Fruit fly (Drosophila melanogaster) whole organism, embryonic: ENCODE measurements around the gene Appl.

Experiments used
- Antp ChIP-seq: fragments of 200-800 bp; sonication (Bioruptor generic); optimal IDR thresholded peaks from 3 replicates; lab custom pipeline; 2016; ENCODE audit warnings: missing biosample characterization, missing genetic modification characterization
- Atf6 ChIP-seq: fragments of 200-800 bp; sonication (Bioruptor generic); IDR thresholded peaks from 2 replicates; pipeline ENCODE4 v1.3.6; 2022; ENCODE audit warnings: missing biosample characterization, missing genetic modification characterization
- BEAF-32 ChIP-seq: fragments of 200-800 bp; sonication (Bioruptor generic); optimal IDR thresholded peaks from 3 replicates; lab custom pipeline; 2017; ENCODE audit warnings: missing biosample characterization, missing genetic modification characterization, mild to moderate bottlenecking, moderate library complexity, missing genetic modification reagents
- Bgb ChIP-seq: fragments of 200-800 bp; sonication (Bioruptor generic); IDR thresholded peaks from 2 replicates; pipeline ENCODE4 v1.3.6; 2022; ENCODE audit warnings: missing biosample characterization, missing genetic modification characterization; ENCODE audit not compliant: partially characterized antibody
- Bteb2 ChIP-seq: fragments of 200-800 bp; sonication (Bioruptor generic); optimal IDR thresholded peaks from 2 replicates; lab custom pipeline; 2016; ENCODE audit warnings: missing biosample characterization, missing genetic modification characterization
- CG10654 ChIP-seq: fragments of 200-800 bp; sonication (Bioruptor generic); optimal IDR thresholded peaks from 2 replicates; lab custom pipeline; 2016; ENCODE audit warnings: missing biosample characterization, missing genetic modification characterization
- CG12104 ChIP-seq: fragments of 200-800 bp; sonication (Bioruptor generic); optimal IDR thresholded peaks from 3 replicates; lab custom pipeline; 2016; ENCODE audit warnings: missing biosample characterization, missing genetic modification characterization
- CG12299 ChIP-seq: fragments of 200-800 bp; sonication (Bioruptor generic); optimal IDR thresholded peaks from 2 replicates; lab custom pipeline; 2018; ENCODE audit warnings: missing biosample characterization, mild to moderate bottlenecking, missing genetic modification characterization
- CG13775 ChIP-seq: fragments of 200-800 bp; sonication (Bioruptor generic); optimal IDR thresholded peaks from 3 replicates; lab custom pipeline; 2017; ENCODE audit warnings: missing biosample characterization, mild to moderate bottlenecking, missing genetic modification characterization
- CG15479 ChIP-seq: fragments of 200-800 bp; sonication (Bioruptor generic); optimal IDR thresholded peaks from 3 replicates; lab custom pipeline; 2019; ENCODE audit warnings: missing biosample characterization, mild to moderate bottlenecking, missing genetic modification characterization, moderate library complexity
- CG15514 ChIP-seq: fragments of 200-800 bp; sonication (Bioruptor generic); optimal IDR thresholded peaks from 3 replicates; lab custom pipeline; 2017; ENCODE audit warnings: missing biosample characterization, missing genetic modification characterization, mild to moderate bottlenecking, moderate library complexity, missing genetic modification reagents
- CG17802 ChIP-seq: fragments of 200-800 bp; sonication (Bioruptor generic); optimal IDR thresholded peaks from 2 replicates; lab custom pipeline; 2018; ENCODE audit warnings: missing biosample characterization, mild to moderate bottlenecking, missing genetic modification characterization, moderate library complexity
- CG2116 ChIP-seq: fragments of 200-800 bp; sonication (Bioruptor generic); optimal IDR thresholded peaks from 3 replicates; lab custom pipeline; 2018; ENCODE audit warnings: missing biosample characterization, mild to moderate bottlenecking, missing genetic modification characterization
- CG2120 ChIP-seq: fragments of 200-800 bp; sonication (Bioruptor generic); optimal IDR thresholded peaks from 3 replicates; lab custom pipeline; 2016; ENCODE audit warnings: missing biosample characterization, missing genetic modification characterization
- CG2129 ChIP-seq: fragments of 200-800 bp; sonication (Bioruptor generic); IDR thresholded peaks from 2 replicates; pipeline ENCODE4 v1.3.6; 2022; ENCODE audit warnings: missing biosample characterization, missing genetic modification characterization; ENCODE audit not compliant: partially characterized antibody
- CG2712 ChIP-seq: fragments of 200-800 bp; optimal IDR thresholded peaks from 3 replicates; lab custom pipeline; 2019; ENCODE audit warnings: missing biosample characterization, mild to moderate bottlenecking, missing genetic modification characterization, moderate library complexity
- CG3726 ChIP-seq: fragments of 200-800 bp; sonication (Bioruptor generic); IDR thresholded peaks from 3 replicates; pipeline ENCODE4, ENCODE4 v1.3.6; 2022; ENCODE audit warnings: missing biosample characterization, missing genetic modification characterization
- CG6813 ChIP-seq: fragments of 200-800 bp; sonication (Bioruptor generic); optimal IDR thresholded peaks from 2 replicates; lab custom pipeline; 2017; ENCODE audit warnings: missing biosample characterization, missing genetic modification characterization, mild to moderate bottlenecking, moderate library complexity, missing genetic modification reagents
- CG7987 ChIP-seq: fragments of 200-800 bp; sonication (Bioruptor generic); optimal IDR thresholded peaks from 2 replicates; lab custom pipeline; 2018; ENCODE audit warnings: missing biosample characterization, mild to moderate bottlenecking, missing genetic modification characterization, moderate library complexity
- CG9727 ChIP-seq: fragments of 200-800 bp; sonication (Bioruptor generic); optimal IDR thresholded peaks from 3 replicates; lab custom pipeline; 2017; ENCODE audit warnings: missing biosample characterization, mild to moderate bottlenecking, missing genetic modification characterization
- CkIIα-i1 ChIP-seq: fragments of 200-800 bp; sonication (Bioruptor generic); IDR thresholded peaks from 2 replicates; pipeline ENCODE4 v1.3.6; 2022; ENCODE audit warnings: missing biosample characterization, missing genetic modification characterization
- CoRest ChIP-seq: fragments of 200-800 bp; sonication (Bioruptor generic); optimal IDR thresholded peaks from 3 replicates; lab custom pipeline; 2018; ENCODE audit warnings: missing biosample characterization, mild to moderate bottlenecking, missing genetic modification characterization, moderate library complexity
- Dll ChIP-seq: fragments of 200-800 bp; sonication (Bioruptor generic); IDR thresholded peaks from 4 replicates; pipeline ENCODE4 v1.3.6; 2022; ENCODE audit warnings: missing biosample characterization, missing genetic modification characterization; ENCODE audit not compliant: partially characterized antibody
- Dp ChIP-seq: fragments of 200-800 bp; sonication (Bioruptor generic); optimal IDR thresholded peaks from 2 replicates; lab custom pipeline; 2018; ENCODE audit warnings: missing biosample characterization, mild to moderate bottlenecking, missing genetic modification characterization, moderate library complexity
- Dref ChIP-seq: fragments of 200-800 bp; sonication (Bioruptor generic); IDR thresholded peaks from 2 replicates; pipeline ENCODE4 v1.3.6; 2022; ENCODE audit warnings: missing biosample characterization, missing genetic modification characterization
- Ets65A ChIP-seq: fragments of 200-800 bp; sonication (Bioruptor generic); peaks from one replicate; lab custom pipeline; 2016; ENCODE audit warnings: missing biosample characterization, missing genetic modification characterization
- HmgZ ChIP-seq: fragments of 200-800 bp; sonication (Bioruptor generic); optimal IDR thresholded peaks from 2 replicates; lab custom pipeline; 2018; ENCODE audit warnings: missing biosample characterization, mild to moderate bottlenecking, missing genetic modification characterization
- Hmr ChIP-seq: fragments of 200-800 bp; sonication (Bioruptor generic); optimal IDR thresholded peaks from 3 replicates; lab custom pipeline; 2017; ENCODE audit warnings: mild to moderate bottlenecking, missing biosample characterization, missing genetic modification reagents, missing genetic modification characterization
- MBD-R2 ChIP-seq: fragments of 200-800 bp; sonication (Bioruptor generic); IDR thresholded peaks from 2 replicates; pipeline ENCODE4 v1.3.6; 2022; ENCODE audit warnings: missing biosample characterization, missing genetic modification characterization
- Nf-YC ChIP-seq: fragments of 200-800 bp; optimal IDR thresholded peaks from 3 replicates; lab custom pipeline; 2019; ENCODE audit warnings: missing biosample characterization, mild to moderate bottlenecking, missing genetic modification characterization, moderate library complexity
- Sry-δ ChIP-seq: fragments of 200-800 bp; sonication (Bioruptor generic); optimal IDR thresholded peaks from 2 replicates; lab custom pipeline; 2016; ENCODE audit warnings: missing biosample characterization, missing genetic modification characterization
- amos ChIP-seq: fragments of 200-800 bp; sonication (Bioruptor generic); IDR thresholded peaks from 2 replicates; pipeline ENCODE4 v1.3.6; 2022; ENCODE audit warnings: missing biosample characterization, missing genetic modification characterization; ENCODE audit not compliant: partially characterized antibody
- cwo ChIP-seq: fragments of 200-800 bp; sonication (Bioruptor generic); optimal IDR thresholded peaks from 3 replicates; lab custom pipeline; 2017; ENCODE audit warnings: missing biosample characterization, missing genetic modification characterization, mild to moderate bottlenecking, moderate library complexity, missing genetic modification reagents
- dm ChIP-seq: fragments of 200-800 bp; sonication (Bioruptor generic); optimal IDR thresholded peaks from 3 replicates; lab custom pipeline; 2016; ENCODE audit warnings: missing biosample characterization, missing genetic modification characterization
- dysf ChIP-seq: fragments of 200-800 bp; sonication (Bioruptor generic); IDR thresholded peaks from 3 replicates; pipeline ENCODE4 v1.3.6; 2022; ENCODE audit warnings: missing biosample characterization, missing genetic modification characterization
- gfzf ChIP-seq: fragments of 200-800 bp; sonication (Bioruptor generic); optimal IDR thresholded peaks from 2 replicates; lab custom pipeline; 2016; ENCODE audit warnings: missing biosample characterization, mild to moderate bottlenecking, missing genetic modification characterization, moderate library complexity
- hth ChIP-seq: fragments of >200 bp; optimal IDR thresholded peaks from 2 replicates; lab custom pipeline; 2017; ENCODE audit warnings: inconsistent platforms
- odd ChIP-seq: fragments of 200-800 bp; sonication (Bioruptor generic); optimal IDR thresholded peaks from 2 replicates; lab custom pipeline; 2017; ENCODE audit warnings: missing biosample characterization, mild to moderate bottlenecking, missing genetic modification characterization
- phol ChIP-seq: fragments of 200-800 bp; sonication (Bioruptor generic); optimal IDR thresholded peaks from 3 replicates; lab custom pipeline; 2018; ENCODE audit warnings: missing biosample characterization, mild to moderate bottlenecking, missing genetic modification characterization, moderate library complexity
- scrt ChIP-seq: fragments of 200-800 bp; sonication (Bioruptor generic); optimal IDR thresholded peaks from 2 replicates; lab custom pipeline; 2018; ENCODE audit warnings: missing biosample characterization, mild to moderate bottlenecking, missing genetic modification characterization, moderate library complexity
- shn ChIP-seq: fragments of 200-800 bp; sonication (Bioruptor generic); optimal IDR thresholded peaks from 3 replicates; lab custom pipeline; 2016; ENCODE audit warnings: missing biosample characterization, missing genetic modification characterization
- sqz ChIP-seq: fragments of 200-800 bp; sonication (Bioruptor generic); optimal IDR thresholded peaks from 3 replicates; lab custom pipeline; 2018; ENCODE audit warnings: missing biosample characterization, mild to moderate bottlenecking, missing genetic modification characterization
- unc-4 ChIP-seq: fragments of 200-800 bp; sonication (Bioruptor generic); IDR thresholded peaks from 2 replicates; pipeline ENCODE4 v1.3.6; 2022; ENCODE audit warnings: missing biosample characterization, missing genetic modification characterization; ENCODE audit not compliant: partially characterized antibody
- zfh1 ChIP-seq: fragments of 200-800 bp; sonication (Bioruptor generic); IDR thresholded peaks from 3 replicates; pipeline ENCODE4 v1.3.6; 2022; ENCODE audit warnings: missing biosample characterization, missing genetic modification characterization

Gene Appl

DNA sequence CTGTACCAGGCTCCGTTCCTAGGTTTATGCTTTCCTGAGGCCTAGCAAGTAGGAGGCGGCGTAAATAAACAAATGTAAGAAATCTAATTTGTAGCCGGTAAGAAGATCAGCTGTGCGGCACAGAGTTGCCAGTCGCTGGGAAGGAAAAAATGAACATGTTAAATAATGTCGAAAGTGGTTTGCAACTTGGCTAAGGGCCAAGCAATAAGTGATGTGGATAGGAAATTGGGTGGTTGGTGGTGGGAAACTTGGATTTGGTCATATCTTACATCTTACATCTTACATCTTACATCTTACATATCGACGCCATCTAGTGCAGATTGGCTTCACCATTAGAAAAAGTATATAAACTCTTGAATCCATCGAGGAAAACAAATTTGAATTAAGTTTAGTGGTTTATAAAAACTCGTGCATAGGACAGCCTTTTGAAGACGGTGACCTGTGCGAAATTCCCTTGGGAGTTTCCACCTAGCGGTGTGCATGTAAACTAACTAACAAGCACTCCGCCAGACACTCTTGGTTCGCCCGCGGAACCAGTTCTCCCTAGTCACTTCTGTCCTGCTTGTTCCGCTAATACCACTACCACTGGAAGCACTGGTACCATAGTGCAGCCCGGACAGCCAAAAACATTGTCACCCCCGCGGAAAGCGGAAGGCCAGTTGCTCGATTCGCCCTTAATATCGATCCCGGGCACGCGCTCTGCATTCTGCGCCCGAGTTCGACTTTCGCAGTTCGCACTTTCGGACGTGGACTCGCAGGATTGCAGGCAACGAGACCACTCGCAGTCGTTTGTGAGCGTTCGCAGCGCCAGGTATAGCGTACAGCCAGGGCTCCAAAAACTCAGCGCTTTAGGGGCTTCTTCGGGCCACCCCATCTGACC is at the start of gene Appl, which contains the start of gene CG4293 (continued):
- TF ChIP-seq odd (GFP tag; lab: Kevin White, UChicago) (no peak), phol (tag; lab: Kevin White, UChicago) (peak; percentile 51), Ets65A (GFP tag; lab: Kevin White, UChicago) (peak; percentile 81), scrt (GFP tag; lab: Kevin White, UChicago) (no peak), Sry-δ (GFP tag; lab: Kevin White, UChicago) (peak; percentile 53), CG12104 (no peak)

dm6 chrX:481642-482041 is 48.7 kb upstream of the Appl start, which contains the start of gene CG3176:
Gene CG3176 (plus strand): TSS chrX:481862.
- TF ChIP-seq amos (GFP tag; lab: Robert Waterston, UW) (0 out of 2 replicates have a peak, but pooled peaks have one; percentile 11), Bgb (0 out of 2 replicates have a peak, but pooled peaks have one; percentile 18), Dref (GFP tag; lab: Robert Waterston, UW) (peak; percentile 61), MBD-R2 (GFP tag; lab: Robert Waterston, UW) (peak; percentile 44; the same call in 1 of the 2 replicates)
- TF ChIP-seq, all 482 proteins: peak for 4; not testable (repeated sequence) for 478

dm6 chrX:487517-487957 is 42.8 kb upstream of the Appl start, which contains the start of the genes CG18273 and CG3156:
Gene CG18273 (minus strand): TSS chrX:487581.
Gene CG3156 (plus strand): TSS chrX:487878.
- TF ChIP-seq CG12299 (tag; lab: Kevin White, UChicago) (peak; percentile 7), gfzf (peak; percentile 39), unc-4 (peak; percentile 57; the same call in 1 of the 2 replicates), CG10654 (no peak), CG15514 (GFP tag; lab: Kevin White, UChicago) (peak; percentile 69), phol (tag; lab: Kevin White, UChicago) (peak; percentile 59), CG2120 (peak; percentile 43), CoRest (tag; lab: Kevin White, UChicago) (peak; percentile 55), CG7987 (GFP tag; lab: Kevin White, UChicago) (no peak), CG6813 (GFP tag; lab: Kevin White, UChicago) (no peak), Bteb2 (GFP tag; lab: Kevin White, UChicago) (peak; percentile 11), dm (GFP tag; lab: Kevin White, UChicago) (peak; percentile 88), Dll (peak; percentile 65), zfh1 (GFP tag; lab: Robert Waterston, UW) (no peak), Dp (GFP tag; lab: Kevin White, UChicago) (peak; percentile 39), hth (lab: Kevin White, UChicago) (no peak), Atf6 (no peak), CG2712 (peak; percentile 42), HmgZ (tag; lab: Kevin White, UChicago) (peak; percentile 67), Antp (GFP tag; lab: Kevin White, UChicago) (peak; percentile 16), CG15479 (no peak), CG17802 (tag; lab: Kevin White, UChicago) (peak; percentile 70), BEAF-32 (GFP tag; lab: Kevin White, UChicago) (peak; percentile 64), Hmr (GFP tag; lab: Kevin White, UChicago) (no peak), CG9727 (GFP tag; lab: Kevin White, UChicago) (peak; percentile 29), CG2116 (peak; percentile 82), CG2129 (GFP tag; lab: Robert Waterston, UW) (no peak), cwo (GFP tag; lab: Kevin White, UChicago) (peak; percentile 95), CG13775 (GFP tag; lab: Kevin White, UChicago) (peak; percentile 36), CG3726 (no peak), sqz (GFP tag; lab: Kevin White, UChicago) (no peak), shn (GFP tag; lab: Kevin White, UChicago) (peak; percentile 19), dysf (GFP tag; lab: Robert Waterston, UW) (0 out of 3 replicates have a peak, but pooled peaks have one; percentile 11), CkIIα-i1 (GFP tag; lab: Robert Waterston, UW) (no peak), Nf-YC (peak; percentile 53)
